Worm (Caenorhabditis elegans) whole organism, early embryonic: ENCODE results near the gene fut-4.

Experiments
- F13C5.2 ChIP-seq: sonication (generic microtip); optimal IDR thresholded peaks from 2 replicates; lab custom pipeline; 2017; ENCODE audit warnings: mild to moderate bottlenecking, missing genetic modification characterization, inconsistent platforms, missing compliant biosample characterization
- ama-1 ChIP-seq: fragments of 150-350 bp; optimal IDR thresholded peaks from 2 replicates; lab custom pipeline; 2014
- flt-1 ChIP-seq: fragments of 200-800 bp; sonication (Bioruptor generic); IDR thresholded peaks from 2 replicates; pipeline ENCODE4 v1.3.6; 2022; ENCODE audit warnings: missing genetic modification characterization, missing compliant biosample characterization
- hmg-4 ChIP-seq: fragments of 200-800 bp; sonication (Bioruptor generic); optimal IDR thresholded peaks from 2 replicates; lab custom pipeline; 2018; ENCODE audit warnings: mild to moderate bottlenecking, missing genetic modification characterization, missing compliant biosample characterization
- hnd-1 ChIP-seq: sonication (generic microtip); optimal IDR thresholded peaks from 2 replicates; lab custom pipeline; 2016; ENCODE audit warnings: missing genetic modification characterization, missing compliant biosample characterization
- pes-1 ChIP-seq: fragments of 200-800 bp; sonication (Bioruptor generic); IDR thresholded peaks from 2 replicates; pipeline ENCODE4 v1.3.6; 2022; ENCODE audit warnings: missing genetic modification reagents, missing genetic modification characterization, missing compliant biosample characterization
- scrt-1 ChIP-seq: fragments of 200-800 bp; sonication (Bioruptor generic); IDR thresholded peaks from 2 replicates; pipeline ENCODE4 v1.3.6; 2022; ENCODE audit warnings: missing genetic modification characterization, missing compliant biosample characterization
- sea-1 ChIP-seq: fragments of 200-800 bp; sonication (Bioruptor generic); conservative IDR thresholded peaks from 2 replicates; pipeline ENCODE4 v1.3.6; 2022; ENCODE audit warnings: missing genetic modification characterization, missing compliant biosample characterization
- tbx-37 ChIP-seq: fragments of 200-800 bp; sonication (Bioruptor generic); conservative IDR thresholded peaks from 2 replicates; pipeline ENCODE4 v1.3.6; 2022; ENCODE audit warnings: missing genetic modification reagents, missing genetic modification characterization, missing compliant biosample characterization

DNA sequence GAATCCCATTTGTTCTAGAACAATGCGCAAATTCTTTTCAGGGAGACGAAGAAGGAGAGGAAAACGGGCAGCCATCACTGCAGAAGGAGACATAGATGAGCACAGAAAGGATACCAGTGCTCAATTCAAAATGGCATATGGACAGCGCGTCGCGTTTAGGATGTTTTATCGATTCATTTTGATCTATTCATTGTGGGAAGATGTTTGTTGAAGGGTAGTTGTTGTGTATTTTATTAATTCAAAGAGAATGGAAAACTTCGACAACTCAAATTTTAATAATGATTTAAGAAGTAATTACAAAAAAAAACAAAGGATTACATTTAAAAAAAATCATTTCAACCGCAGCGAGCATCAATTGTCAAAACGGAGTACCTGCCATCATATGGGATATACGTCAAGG, 50.2 kb downstream of the fut-4 start, which contains the start of gene sdz-10:
- TF ChIP-seq pes-1 (GFP tag; lab: Robert Waterston, UW) (no peak), flt-1 (GFP tag; lab: Robert Waterston, UW) (no peak), sea-1 (GFP tag; lab: Robert Waterston, UW) (no peak), hmg-4 (GFP tag; lab: Kevin White, UChicago) (no peak), hnd-1 (tag; lab: Kevin White, UChicago) (no peak), ama-1 (lab: Kevin White, UChicago) (no peak), scrt-1 (GFP tag; lab: Robert Waterston, UW) (no peak), F13C5.2 (no peak), tbx-37 (GFP tag; lab: Robert Waterston, UW) (no peak)
